Fruit fly (Drosophila melanogaster): ENCODE measurements around the gene CG7906.

dm6 chr3L:14208974-14209373, 27.5 kb upstream of the CG7906 start:
- TF ChIP-seq CG10348 (GFP tag; IDR thresholded peaks at IDR 0.05), result no peak
- TF ChIP-seq fd96Ca (GFP tag; IDR thresholded peaks at IDR 0.05), result no peak
- TF ChIP-seq CG34367 (tag; optimal IDR thresholded peaks at IDR 0.05), result no peak
- no peak for TF ChIP-seq CG17806 (tag; optimal IDR thresholded peaks at IDR 0.05)
- TF ChIP-seq CG8159 (tag; optimal IDR thresholded peaks at IDR 0.05), result no peak
- no peak for TF ChIP-seq Pif1B (GFP tag; optimal IDR thresholded peaks at IDR 0.05)
- TF ChIP-seq Ets98B (GFP tag; IDR thresholded peaks at IDR 0.05), result no peak
